Worm (Caenorhabditis elegans): ENCODE results near the gene pafo-1.
A peak's percentile ranks its signal among the peaks of the same experiment; 100 is the strongest.

The pafo-1 gene

DNA sequence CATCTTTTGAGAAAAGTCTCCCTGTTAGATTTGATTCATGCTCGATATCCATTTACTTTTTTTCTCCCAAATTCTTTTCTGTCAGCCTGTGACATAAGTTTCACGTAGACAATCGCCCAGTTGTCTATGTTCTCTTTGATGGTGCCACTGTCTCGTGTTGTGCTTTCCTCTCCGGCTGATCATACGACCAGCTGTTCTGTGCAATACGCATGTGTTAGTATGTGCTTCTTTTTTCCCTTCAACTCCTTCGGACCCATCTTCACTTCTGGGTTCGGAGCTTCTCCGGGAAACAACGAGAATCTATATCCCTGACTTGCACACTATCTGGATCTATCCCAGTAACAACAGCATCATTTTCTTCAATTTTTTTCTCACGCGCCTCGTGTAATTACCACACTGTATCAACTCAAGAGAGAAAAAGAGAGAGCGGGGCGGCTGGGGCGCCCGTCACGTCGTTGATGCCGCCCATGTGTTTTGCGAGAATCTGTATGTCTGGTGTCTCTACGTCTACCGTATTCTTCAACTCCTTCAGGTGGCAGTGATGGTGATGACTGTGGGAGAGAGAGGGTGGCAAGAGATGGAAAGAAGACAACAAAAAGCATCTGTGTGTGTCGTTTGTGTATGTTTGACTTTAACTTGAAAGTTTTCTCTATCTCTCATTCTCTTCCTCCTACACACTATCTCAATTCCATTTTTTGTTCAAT lies 10.5 kb downstream of the pafo-1 start (continued):
- no peak for TF ChIP-seq snpc-1.3 (tag; optimal IDR thresholded peaks at IDR 0.05; ENCODE audit: insufficient read depth)
- TF ChIP-seq ztf-26 (tag; optimal IDR thresholded peaks at IDR 0.05), result peak; percentile 70
- peak in 1 of 2 experiments; percentile 64 for TF ChIP-seq let-607 (tag; optimal IDR thresholded peaks at IDR 0.05)
- peak; percentile 37 for TF ChIP-seq ztf-18 (tag; optimal IDR thresholded peaks at IDR 0.05)
- TF ChIP-seq T26A5.8 (tag; optimal IDR thresholded peaks at IDR 0.05), result no peak
- no peak for TF ChIP-seq nhr-120 (GFP tag; IDR thresholded peaks at IDR 0.05)
- no peak for TF ChIP-seq hlh-12 (tag; optimal IDR thresholded peaks at IDR 0.05)
- peak; percentile 78 for TF ChIP-seq B0336.3 (GFP tag; IDR thresholded peaks at IDR 0.05)
- no peak for TF ChIP-seq nhr-27 (tag; optimal IDR thresholded peaks at IDR 0.05)
- TF ChIP-seq madf-6 (GFP tag; IDR thresholded peaks at IDR 0.05), result no peak
- peak; percentile 32 for TF ChIP-seq ceh-27 (GFP tag; optimal IDR thresholded peaks at IDR 0.05)
- TF ChIP-seq K11D2.4 (GFP tag; IDR thresholded peaks at IDR 0.05), result 0 out of 2 replicates have a peak, but pooled peaks have one; percentile 8
- no peak for TF ChIP-seq hrde-1 (tag; optimal IDR thresholded peaks at IDR 0.05; ENCODE audit: borderline replicate concordance)
- TF ChIP-seq ets-4 (GFP tag; optimal IDR thresholded peaks at IDR 0.05), result peak; percentile 28
- TF ChIP-seq mxl-1 (tag; optimal IDR thresholded peaks at IDR 0.05), result no peak
- TF ChIP-seq F39B2.1 (GFP tag; IDR thresholded peaks at IDR 0.05), result no peak
- peak; percentile 65 for TF ChIP-seq unc-62 (GFP tag; optimal IDR thresholded peaks at IDR 0.05)
- TF ChIP-seq nfyb-1 (GFP tag; IDR thresholded peaks at IDR 0.05), result no peak
- TF ChIP-seq ceh-79 (tag; optimal IDR thresholded peaks at IDR 0.05), result no peak
- no peak for TF ChIP-seq nfya-1 (tag; optimal IDR thresholded peaks at IDR 0.05; ENCODE audit: borderline replicate concordance, insufficient read depth)
- TF ChIP-seq ceh-40 (GFP tag; IDR thresholded peaks at IDR 0.05), result no peak
- no peak for TF ChIP-seq akir-1 (GFP tag; optimal IDR thresholded peaks at IDR 0.05)
- TF ChIP-seq atf-7 (tag; optimal IDR thresholded peaks at IDR 0.05), result peak; percentile 81
- peak; percentile 26; the same call in 1 of the 2 replicates for TF ChIP-seq let-526 (GFP tag; IDR thresholded peaks at IDR 0.05)
- TF ChIP-seq F57A8.1 (GFP tag; optimal IDR thresholded peaks at IDR 0.05), result no peak
- 0 out of 2 replicates have a peak, but pooled peaks have one; percentile 10 for TF ChIP-seq Y53G8AR.9 (GFP tag; conservative IDR thresholded peaks at IDR 0.05)
- no peak for TF ChIP-seq egl-18 (GFP tag; IDR thresholded peaks at IDR 0.05)
- peak; percentile 78 for TF ChIP-seq lin-40 (tag; optimal IDR thresholded peaks at IDR 0.05)
- TF ChIP-seq F33H1.4 (GFP tag; IDR thresholded peaks at IDR 0.05), result no peak
- TF ChIP-seq F49E8.2 (tag; optimal IDR thresholded peaks at IDR 0.05; ENCODE audit: insufficient read depth), result no peak
- TF ChIP-seq lin-26 (GFP tag; IDR thresholded peaks at IDR 0.05), result 0 out of 2 replicates have a peak, but pooled peaks have one; percentile 49
- no peak for TF ChIP-seq tbx-9 (tag; optimal IDR thresholded peaks at IDR 0.05; ENCODE audit: borderline replicate concordance)
- peak; percentile 88 for TF ChIP-seq somi-1 (GFP tag; optimal IDR thresholded peaks at IDR 0.05)
- TF ChIP-seq F57C9.4 (tag; optimal IDR thresholded peaks at IDR 0.05), result no peak
- no peak for TF ChIP-seq ztf-22 (GFP tag; optimal IDR thresholded peaks at IDR 0.05)
- TF ChIP-seq hsf-1 (GFP tag; IDR thresholded peaks at IDR 0.05), result no peak
- TF ChIP-seq F10E7.11 (tag; optimal IDR thresholded peaks at IDR 0.05), result no peak
- TF ChIP-seq nfya-2 (GFP tag; IDR thresholded peaks at IDR 0.05), result no peak
- no peak for TF ChIP-seq unc-130 (GFP tag; optimal IDR thresholded peaks at IDR 0.05)
- TF ChIP-seq attf-6 (GFP tag; IDR thresholded peaks at IDR 0.05), result no peak
- no peak for TF ChIP-seq F37B4.10 (GFP tag; IDR thresholded peaks at IDR 0.05)
- peak; percentile 20 for TF ChIP-seq gei-17 (GFP tag; optimal IDR thresholded peaks at IDR 0.05)
- no peak; the same call in 1 of the 2 replicates for TF ChIP-seq egrh-3 (GFP tag; IDR thresholded peaks at IDR 0.05)
- TF ChIP-seq aptf-3 (GFP tag; IDR thresholded peaks at IDR 0.05), result no peak
- TF ChIP-seq C17E4.6 (GFP tag; IDR thresholded peaks at IDR 0.05), result no peak
- no peak for TF ChIP-seq ama-1 (optimal IDR thresholded peaks at IDR 0.05)
- no peak for TF ChIP-seq ama-1 (GFP tag; optimal IDR thresholded peaks at IDR 0.05)
- TF ChIP-seq snpc-3.4 (tag; optimal IDR thresholded peaks at IDR 0.05), result no peak
